Fruit fly (Drosophila melanogaster) whole organism, prepupa: Measurements from ENCODE around the gene CG44153.

Experiments used
- Blimp-1 ChIP-seq: fragments of 200-800 bp; sonication (Bioruptor generic); optimal IDR thresholded peaks from 3 replicates; lab custom pipeline; 2017; ENCODE audit warnings: missing biosample characterization, missing genetic modification characterization, mild to moderate bottlenecking, moderate library complexity, missing genetic modification reagents
- CG10669 ChIP-seq: fragments of 200-800 bp; sonication (Bioruptor generic); optimal IDR thresholded peaks from 3 replicates; lab custom pipeline; 2018; ENCODE audit warnings: missing biosample characterization, mild to moderate bottlenecking, missing genetic modification characterization, moderate library complexity
- CG11902 ChIP-seq: fragments of 200-800 bp; sonication (Bioruptor generic); optimal IDR thresholded peaks from 3 replicates; lab custom pipeline; 2016; ENCODE audit warnings: missing biosample characterization, missing genetic modification characterization
- CG15336 ChIP-seq: fragments of 200-800 bp; sonication (Bioruptor generic); IDR thresholded peaks from 2 replicates; pipeline ENCODE4 v1.3.6; 2022; ENCODE audit warnings: missing biosample characterization, missing genetic modification characterization
- CG16779 ChIP-seq: fragments of 200-800 bp; sonication (Bioruptor generic); optimal IDR thresholded peaks from 3 replicates; lab custom pipeline; 2017; ENCODE audit warnings: missing biosample characterization, mild to moderate bottlenecking, missing genetic modification characterization
- CG3032 ChIP-seq: fragments of 200-800 bp; optimal IDR thresholded peaks from 2 replicates; lab custom pipeline; 2019; ENCODE audit warnings: missing biosample characterization, mild to moderate bottlenecking, missing genetic modification characterization, moderate library complexity
- CG34406 ChIP-seq: fragments of 200-800 bp; sonication (Bioruptor generic); optimal IDR thresholded peaks from 3 replicates; lab custom pipeline; 2016; ENCODE audit warnings: missing biosample characterization, missing genetic modification characterization
- CG3919 ChIP-seq: fragments of 200-800 bp; sonication (Bioruptor generic); optimal IDR thresholded peaks from 3 replicates; lab custom pipeline; 2016; ENCODE audit warnings: missing biosample characterization, missing genetic modification characterization
- CG4318 ChIP-seq: fragments of 200-800 bp; sonication (Bioruptor generic); optimal IDR thresholded peaks from 3 replicates; lab custom pipeline; 2017; ENCODE audit warnings: missing biosample characterization, mild to moderate bottlenecking, missing genetic modification characterization
- CG6163 ChIP-seq: fragments of 200-800 bp; sonication (Bioruptor generic); IDR thresholded peaks from 3 replicates; pipeline ENCODE4 v1.3.6; 2022; ENCODE audit warnings: missing biosample characterization, missing genetic modification characterization
- CG6276 ChIP-seq: fragments of 200-800 bp; sonication (Bioruptor generic); optimal IDR thresholded peaks from 2 replicates; lab custom pipeline; 2017; ENCODE audit warnings: missing biosample characterization, mild to moderate bottlenecking, missing genetic modification characterization
- CG6808 ChIP-seq: fragments of 200-800 bp; sonication (Bioruptor generic); optimal IDR thresholded peaks from 3 replicates; lab custom pipeline; 2017; ENCODE audit warnings: missing biosample characterization, missing genetic modification characterization, mild to moderate bottlenecking, moderate library complexity, missing genetic modification reagents
- CG6854 ChIP-seq: fragments of 200-800 bp; sonication (Bioruptor generic); optimal IDR thresholded peaks from 2 replicates; lab custom pipeline; 2017; ENCODE audit warnings: missing biosample characterization, mild to moderate bottlenecking, missing genetic modification characterization
- CG8319 ChIP-seq: fragments of 200-800 bp; sonication (Bioruptor generic); optimal IDR thresholded peaks from 3 replicates; lab custom pipeline; 2016; ENCODE audit warnings: missing biosample characterization, missing genetic modification characterization
- CG9139 ChIP-seq: fragments of 200-800 bp; sonication (Bioruptor generic); optimal IDR thresholded peaks from 3 replicates; lab custom pipeline; 2017; ENCODE audit warnings: missing biosample characterization, mild to moderate bottlenecking, missing genetic modification characterization
- Eip75B ChIP-seq: fragments of 200-800 bp; sonication (Bioruptor generic); optimal IDR thresholded peaks from 3 replicates; lab custom pipeline; 2016; ENCODE audit warnings: missing biosample characterization, missing genetic modification characterization
- Eip78C ChIP-seq: fragments of 200-800 bp; sonication (Bioruptor generic); peaks from one replicate; lab custom pipeline; 2016; ENCODE audit warnings: missing biosample characterization, missing genetic modification characterization
- Eip93F ChIP-seq: fragments of 200-800 bp; sonication (Bioruptor generic); optimal IDR thresholded peaks from 2 replicates; lab custom pipeline; 2016; ENCODE audit warnings: missing biosample characterization, mild to moderate bottlenecking, missing genetic modification characterization
- Ets96B ChIP-seq: fragments of 200-800 bp; optimal IDR thresholded peaks from 2 replicates; lab custom pipeline; 2019; ENCODE audit warnings: missing biosample characterization, mild to moderate bottlenecking, missing genetic modification characterization, moderate library complexity
- Gug ChIP-seq: fragments of 200-800 bp; sonication (Bioruptor generic); IDR thresholded peaks from 2 replicates; pipeline ENCODE4 v1.3.6; 2022; ENCODE audit warnings: missing biosample characterization, missing genetic modification characterization
- Hr38 ChIP-seq: sonication (Bioruptor generic); optimal IDR thresholded peaks from 2 replicates; lab custom pipeline; 2016; ENCODE audit warnings: missing biosample characterization, missing genetic modification characterization
- Hr39 ChIP-seq: fragments of 200-800 bp; sonication (Bioruptor generic); optimal IDR thresholded peaks from 2 replicates; lab custom pipeline; 2016; ENCODE audit warnings: missing biosample characterization, missing genetic modification characterization
- Lpt ChIP-seq: fragments of 200-800 bp; sonication (Bioruptor generic); optimal IDR thresholded peaks from 3 replicates; lab custom pipeline; 2016; ENCODE audit warnings: missing biosample characterization, missing genetic modification characterization
- Met ChIP-seq: fragments of 200-800 bp; sonication (Bioruptor generic); optimal IDR thresholded peaks from 3 replicates; lab custom pipeline; 2016; ENCODE audit warnings: missing biosample characterization, missing genetic modification characterization
- OdsH ChIP-seq: fragments of 200-800 bp; sonication (Bioruptor generic); optimal IDR thresholded peaks from 3 replicates; lab custom pipeline; 2016; ENCODE audit warnings: missing biosample characterization, missing genetic modification characterization
- Smox ChIP-seq: fragments of 200-800 bp; sonication (Bioruptor generic); optimal IDR thresholded peaks from 3 replicates; lab custom pipeline; 2016; ENCODE audit warnings: missing biosample characterization, missing genetic modification characterization
- Sox15 ChIP-seq: fragments of 200-800 bp; sonication (Bioruptor generic); optimal IDR thresholded peaks from 3 replicates; lab custom pipeline; 2016; ENCODE audit warnings: missing biosample characterization, missing genetic modification characterization
- acj6 ChIP-seq: fragments of 200-800 bp; sonication (Bioruptor generic); optimal IDR thresholded peaks from 3 replicates; lab custom pipeline; 2016; ENCODE audit warnings: missing biosample characterization, missing genetic modification characterization
- cyc ChIP-seq: fragments of 200-800 bp; sonication (Bioruptor generic); optimal IDR thresholded peaks from 3 replicates; lab custom pipeline; 2016; ENCODE audit warnings: missing biosample characterization, missing genetic modification characterization
- dsx ChIP-seq: fragments of 200-800 bp; optimal IDR thresholded peaks from 3 replicates; lab custom pipeline; 2019; ENCODE audit warnings: missing biosample characterization, mild to moderate bottlenecking, missing genetic modification characterization, moderate library complexity; ENCODE audit not compliant: poor library complexity, severe bottlenecking
- esn ChIP-seq: fragments of 200-800 bp; sonication (Bioruptor generic); optimal IDR thresholded peaks from 2 replicates; lab custom pipeline; 2016; ENCODE audit warnings: missing biosample characterization, mild to moderate bottlenecking, missing genetic modification characterization, moderate library complexity
- fd59A ChIP-seq: fragments of 200-800 bp; sonication (Bioruptor generic); optimal IDR thresholded peaks from 2 replicates; lab custom pipeline; 2017; ENCODE audit warnings: missing biosample characterization, mild to moderate bottlenecking, missing genetic modification characterization, missing genetic modification reagents
- fkh ChIP-seq: fragments of 200-800 bp; sonication (Bioruptor generic); optimal IDR thresholded peaks from 3 replicates; lab custom pipeline; 2017; ENCODE audit warnings: missing biosample characterization, mild to moderate bottlenecking, missing genetic modification characterization, moderate library complexity
- net ChIP-seq: fragments of 200-800 bp; sonication (Bioruptor generic); optimal IDR thresholded peaks from 3 replicates; lab custom pipeline; 2016; ENCODE audit warnings: missing biosample characterization, missing genetic modification characterization
- pdm3 ChIP-seq: fragments of 200-800 bp; sonication (Bioruptor generic); optimal IDR thresholded peaks from 3 replicates; lab custom pipeline; 2016; ENCODE audit warnings: missing biosample characterization, missing genetic modification characterization
- ss ChIP-seq, 2 experiments: fragments of 200-800 bp; sonication (Bioruptor generic); optimal IDR thresholded peaks; 2 replicates in 1 of 2; 3 replicates in 1 of 2; lab custom pipeline; 2017 to 2018; ENCODE audit warnings: mild to moderate bottlenecking in 2 of 2, missing biosample characterization in 2 of 2, missing genetic modification characterization in 2 of 2, moderate library complexity in 1 of 2
- svp ChIP-seq: fragments of 200-800 bp; sonication (Bioruptor generic); peaks from one replicate; lab custom pipeline; 2016; ENCODE audit warnings: missing biosample characterization, missing genetic modification characterization
- topi ChIP-seq: fragments of 200-800 bp; sonication (Bioruptor generic); optimal IDR thresholded peaks from 3 replicates; lab custom pipeline; 2016; ENCODE audit warnings: missing biosample characterization, missing genetic modification characterization

The CG44153 gene

dm6 chr2L:10226724-10227407, 46.8 kb upstream of the CG44153 start, which contains the start of gene CG5708 (continued):
- no peak for TF ChIP-seq Smox (GFP tag; lab: Kevin White, UChicago)
- TF ChIP-seq, all 60 proteins: peak for 12

dm6 chr2L:10226213-10226723, 46.2 kb upstream of the CG44153 start:
- TF ChIP-seq CG3032 (tag; lab: Kevin White, UChicago) (no peak), CG4318 (GFP tag; lab: Kevin White, UChicago) (no peak), Sox15 (GFP tag; lab: Kevin White, UChicago) (no peak), CG6163 (GFP tag; lab: Robert Waterston, UW) (no peak), fkh (no peak), CG3919 (GFP tag; lab: Kevin White, UChicago) (no peak), CG11902 (GFP tag; lab: Kevin White, UChicago) (no peak), CG8319 (GFP tag; lab: Kevin White, UChicago) (no peak), pdm3 (no peak), Met (GFP tag; lab: Kevin White, UChicago) (no peak), CG16779 (tag; lab: Kevin White, UChicago) (no peak), Ets96B (no peak)

- TF ChIP-seq fkh (peak; percentile 41), CG6163 (GFP tag; lab: Robert Waterston, UW) (no peak)
Observed at dm6 chr2L:10222550-10223231, 42.6 kb upstream of the CG44153 start, which contains the start of gene Bcs1. Gene Bcs1 (plus strand): TSS chr2L:10222657.

dm6 chr2L:10221387-10221705, 41.3 kb upstream of the CG44153 start:
- TF ChIP-seq Met (GFP tag; lab: Kevin White, UChicago) (no peak), topi (GFP tag; lab: Kevin White, UChicago) (no peak)

- TF ChIP-seq Blimp-1 (peak; percentile 43), CG3032 (tag; lab: Kevin White, UChicago) (peak; percentile 18), Eip93F (peak; percentile 12), net (GFP tag; lab: Kevin White, UChicago) (no peak), Ets96B (no peak), OdsH (GFP tag; lab: Kevin White, UChicago) (no peak), Gug (GFP tag; lab: Robert Waterston, UW) (no peak), acj6 (no peak), Hr39 (GFP tag; lab: Kevin White, UChicago) (no peak), pdm3 (no peak), CG6854 (GFP tag; lab: Kevin White, UChicago) (no peak), CG6276 (no peak), CG6163 (GFP tag; lab: Robert Waterston, UW) (no peak), dsx (GFP tag; lab: Kevin White, UChicago) (no peak), CG10669 (GFP tag; lab: Kevin White, UChicago) (no peak), CG6808 (GFP tag; lab: Kevin White, UChicago) (no peak), Lpt (GFP tag; lab: Kevin White, UChicago) (no peak), CG4318 (GFP tag; lab: Kevin White, UChicago) (no peak), fd59A (GFP tag; lab: Kevin White, UChicago) (no peak), CG11902 (GFP tag; lab: Kevin White, UChicago) (no peak), Eip78C (peak; percentile 76), esn (GFP tag; lab: Kevin White, UChicago) (peak; percentile 35), svp (no peak), cyc (GFP tag; lab: Kevin White, UChicago) (peak; percentile 32), CG34406 (GFP tag; lab: Kevin White, UChicago) (no peak), Eip75B (GFP tag; lab: Kevin White, UChicago) (no peak), CG15336 (GFP tag; lab: Robert Waterston, UW) (no peak), Hr38 (GFP tag; lab: Kevin White, UChicago) (no peak), ss (GFP tag; optimal IDR thresholded peaks at IDR 0.05; lab: Kevin White, UChicago) (no peak), CG9139 (no peak)
Observed at dm6 chr2L:10220501-10221386, 40.7 kb upstream of the CG44153 start, which contains the start of the genes Npc1a and Prosalpha6. Gene Npc1a (minus strand): TSS chr2L:10221216. Gene Prosalpha6 (plus strand): TSS chr2L:10221351.
